Worm (Caenorhabditis elegans): ENCODE measurements around the gene Y57A10B.7.

Y57A10B.7 gene

ce11 chrII:12414805-12415204, 21.2 kb upstream of the Y57A10B.7 start, which contains the start of gene Y57A10C.11:
Y57A10C.11 (minus strand) TSS chrII:12414905.
- TF ChIP-seq ceh-39 (tag; optimal IDR thresholded peaks at IDR 0.05) (no peak), lin-32 (GFP tag; optimal IDR thresholded peaks at IDR 0.05) (no peak), unc-62 (GFP tag; optimal IDR thresholded peaks at IDR 0.05) (no peak)

- TF ChIP-seq sptf-1 (tag; optimal IDR thresholded peaks at IDR 0.05) (no peak), zip-8 (tag; optimal IDR thresholded peaks at IDR 0.05) (no peak), nhr-237 (tag; optimal IDR thresholded peaks at IDR 0.05) (no peak)
Measured at ce11 chrII:12412417-12412816, 18.8 kb upstream of the Y57A10B.7 start, which contains the start of gene Y57A10C.1. Y57A10C.1 (minus strand) TSS chrII:12412517.

DNA sequence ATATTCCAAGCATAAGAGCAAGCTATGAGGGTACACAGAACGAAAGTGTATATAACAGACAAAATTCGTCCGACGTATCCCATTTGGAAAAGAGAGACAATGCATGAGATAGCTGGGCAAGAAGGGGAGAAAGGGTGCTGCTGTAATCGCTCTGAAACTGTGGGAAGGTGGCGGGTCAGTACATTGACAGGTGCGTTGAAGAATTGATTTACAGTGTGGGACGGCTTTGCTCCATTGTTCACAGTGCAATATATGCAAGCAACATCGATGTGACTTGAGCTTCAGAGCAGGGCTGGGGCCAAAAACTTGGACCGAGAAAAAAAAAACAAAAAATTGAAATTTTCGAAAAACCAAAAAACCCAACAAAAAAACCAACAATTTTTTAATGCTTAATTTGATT, 16.5 kb upstream of the Y57A10B.7 start, which contains the start of gene F57G9.3:
Gene F57G9.3, minus strand, starts transcription at position 101 of the 400 bp plus-strand sequence.
- TF ChIP-seq ceh-83 (GFP tag; optimal IDR thresholded peaks at IDR 0.05): no peak

ce11 chrII:12408717-12409116, 15.1 kb upstream of the Y57A10B.7 start, which contains the start of gene sre-31:
sre-31 (minus strand) TSS chrII:12408817.
- TF ChIP-seq nhr-12 (tag; optimal IDR thresholded peaks at IDR 0.05): no peak
- TF ChIP-seq lin-13 (tag; optimal IDR thresholded peaks at IDR 0.05): no peak
- TF ChIP-seq nhr-2 (tag; optimal IDR thresholded peaks at IDR 0.05): no peak
- TF ChIP-seq ces-1 (GFP tag; optimal IDR thresholded peaks at IDR 0.05): no peak
- no peak for TF ChIP-seq nhr-76 (tag; optimal IDR thresholded peaks at IDR 0.05)
- no peak for TF ChIP-seq ztf-11 (tag; optimal IDR thresholded peaks at IDR 0.05)
- TF ChIP-seq elt-1 (tag; optimal IDR thresholded peaks at IDR 0.05; ENCODE audit: borderline replicate concordance, insufficient read depth): no peak
- no peak for TF ChIP-seq lsy-2 (tag; optimal IDR thresholded peaks at IDR 0.05)
- no peak for TF ChIP-seq sptf-1 (tag; optimal IDR thresholded peaks at IDR 0.05)
- no peak for TF ChIP-seq bed-3 (GFP tag; optimal IDR thresholded peaks at IDR 0.05)
- TF ChIP-seq drap-1 (GFP tag; optimal IDR thresholded peaks at IDR 0.05): no peak
- TF ChIP-seq unc-120 (tag; optimal IDR thresholded peaks at IDR 0.05; ENCODE audit: poor library complexity, severe bottlenecking): no peak
- TF ChIP-seq ceh-43 (GFP tag; optimal IDR thresholded peaks at IDR 0.05): no peak
- TF ChIP-seq M03D4.4 (tag; optimal IDR thresholded peaks at IDR 0.05): no peak
- TF ChIP-seq mab-5 (tag; optimal IDR thresholded peaks at IDR 0.05): no peak
- no peak for TF ChIP-seq cnd-1 (tag; optimal IDR thresholded peaks at IDR 0.05)
- TF ChIP-seq ceh-39 (tag; optimal IDR thresholded peaks at IDR 0.05): no peak
- TF ChIP-seq ham-2 (GFP tag; optimal IDR thresholded peaks at IDR 0.05): no peak
- no peak for TF ChIP-seq tbx-8 (GFP tag; optimal IDR thresholded peaks at IDR 0.05)
- TF ChIP-seq ceh-83 (GFP tag; optimal IDR thresholded peaks at IDR 0.05): no peak

DNA sequence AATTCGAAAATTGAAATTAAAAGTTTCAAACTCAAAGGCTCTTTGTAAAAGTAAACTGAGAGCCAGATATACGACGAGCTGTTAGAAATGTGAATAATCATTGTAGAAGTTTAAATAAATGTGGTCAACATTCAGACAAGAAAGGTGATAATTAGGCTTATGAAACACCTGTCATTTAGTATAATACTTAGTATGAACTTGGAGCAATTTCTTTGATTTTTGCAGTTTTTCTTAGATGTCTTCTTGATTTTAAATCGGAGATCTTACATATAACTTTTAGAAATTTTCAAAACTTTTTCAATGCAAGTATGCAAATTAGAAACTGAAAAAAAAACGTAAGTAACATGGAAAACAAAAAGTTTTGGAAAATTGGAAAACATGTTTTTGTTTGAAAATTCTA, 12.8 kb upstream of the Y57A10B.7 start, which contains the start of gene sre-30:
Gene sre-30, minus strand, starts transcription at position 101 of the 400 bp plus-strand sequence.
- TF ChIP-seq nhr-237 (tag; optimal IDR thresholded peaks at IDR 0.05): no peak
- no peak for TF ChIP-seq snpc-4 (tag; optimal IDR thresholded peaks at IDR 0.05)
- no peak for TF ChIP-seq cnd-1 (tag; optimal IDR thresholded peaks at IDR 0.05)
- TF ChIP-seq nhr-12 (tag; optimal IDR thresholded peaks at IDR 0.05): no peak
- TF ChIP-seq elt-1 (tag; optimal IDR thresholded peaks at IDR 0.05; ENCODE audit: borderline replicate concordance, insufficient read depth): no peak
- no peak for TF ChIP-seq sptf-1 (tag; optimal IDR thresholded peaks at IDR 0.05)
- no peak for TF ChIP-seq zip-8 (tag; optimal IDR thresholded peaks at IDR 0.05)
- TF ChIP-seq sem-2 (GFP tag; optimal IDR thresholded peaks at IDR 0.05): no peak
- TF ChIP-seq elt-3 (tag; optimal IDR thresholded peaks at IDR 0.05): no peak
- TF ChIP-seq blmp-1 (tag; optimal IDR thresholded peaks at IDR 0.05): no peak
- TF ChIP-seq mls-2 (tag; optimal IDR thresholded peaks at IDR 0.05): no peak
- no peak for TF ChIP-seq ceh-39 (tag; optimal IDR thresholded peaks at IDR 0.05)
- no peak for TF ChIP-seq bed-3 (GFP tag; optimal IDR thresholded peaks at IDR 0.05)

- TF ChIP-seq nhr-12 (tag; optimal IDR thresholded peaks at IDR 0.05): no peak
- TF ChIP-seq M03D4.4 (tag; optimal IDR thresholded peaks at IDR 0.05): no peak
- no peak for TF ChIP-seq blmp-1 (tag; optimal IDR thresholded peaks at IDR 0.05)
- TF ChIP-seq ces-1 (GFP tag; optimal IDR thresholded peaks at IDR 0.05): no peak
Measured at ce11 chrII:12401791-12402190, 8.2 kb upstream of the Y57A10B.7 start, which contains the start of gene sre-29. sre-29 (minus strand) TSS chrII:12401891.

Measured in whole organism, mixed stage, embryonic.